Worm (Caenorhabditis elegans) whole organism, late embryonic: ENCODE measurements around the gene srh-190.

Source experiments
- ceh-24 ChIP-seq: sonication (generic microtip); optimal IDR thresholded peaks from 2 replicates; lab custom pipeline; 2016; ENCODE audit warnings: mild to moderate bottlenecking, missing genetic modification characterization, missing compliant biosample characterization
- fkh-10 ChIP-seq: fragments of 150-350 bp; optimal IDR thresholded peaks from 2 replicates; lab custom pipeline; 2014; ENCODE audit warnings: missing biosample characterization, missing genetic modification reagents, missing genetic modification characterization
- hlh-6 ChIP-seq: sonication (generic microtip); optimal IDR thresholded peaks from 2 replicates; lab custom pipeline; 2016; ENCODE audit warnings: missing genotype, missing genetic modification characterization, missing compliant biosample characterization
- pag-3 ChIP-seq: sonication (generic microtip); optimal IDR thresholded peaks from 2 replicates; lab custom pipeline; 2016; ENCODE audit warnings: missing compliant biosample characterization, missing genetic modification characterization, borderline replicate concordance
- pat-9 ChIP-seq: fragments of 200-800 bp; sonication (Bioruptor generic); optimal IDR thresholded peaks from 2 replicates; lab custom pipeline; 2018; ENCODE audit warnings: mild to moderate bottlenecking, missing genetic modification characterization, moderate library complexity, missing compliant biosample characterization
- pros-1 ChIP-seq: fragments of 150-350 bp; optimal IDR thresholded peaks from 2 replicates; lab custom pipeline; 2014; ENCODE audit warnings: missing biosample characterization, missing genetic modification reagents, missing genetic modification characterization
- unc-86 ChIP-seq: sonication (generic microtip); optimal IDR thresholded peaks from 2 replicates; lab custom pipeline; 2016; ENCODE audit warnings: missing genetic modification characterization, missing compliant biosample characterization

- no peak for TF ChIP-seq hlh-6 (tag; lab: Kevin White, UChicago)
- no peak for TF ChIP-seq pag-3 (tag; lab: Kevin White, UChicago)
- TF ChIP-seq fkh-10 (GFP tag; lab: Kevin White, UChicago), result no peak
- no peak for TF ChIP-seq unc-86
- TF ChIP-seq pat-9 (tag; lab: Kevin White, UChicago), result no peak
- TF ChIP-seq pros-1 (tag; lab: Kevin White, UChicago), result no peak
- TF ChIP-seq ceh-24, result no peak
Observed at ce11 chrV:3894661-3895060, 8.2 kb upstream of the srh-190 start, which contains the start of gene sre-9.
